Worm (Caenorhabditis elegans): ENCODE results near the gene cbp-1.

cbp-1 gene

ce11 chrIII:9798478-9799157 is 32.3 kb downstream of the cbp-1 start, which contains the start of gene ZK632.2:
TSS of gene ZK632.2 (plus strand) at chrIII:9799107.
- TF ChIP-seq spr-3 (GFP tag; optimal IDR thresholded peaks at IDR 0.05) (no peak), F49E8.2 (tag; optimal IDR thresholded peaks at IDR 0.05; ENCODE audit: borderline replicate concordance) (no peak), lsy-2 (tag; optimal IDR thresholded peaks at IDR 0.05) (peak in 1 of 2 experiments; percentile 56), pqm-1 (tag; optimal IDR thresholded peaks at IDR 0.05) (no peak), lin-1 (GFP tag; IDR thresholded peaks at IDR 0.05) (no peak), skn-1 (tag; optimal IDR thresholded peaks at IDR 0.05) (no peak), set-16 (GFP tag; IDR thresholded peaks at IDR 0.05) (no peak), F26F4.8 (GFP tag; conservative IDR thresholded peaks at IDR 0.05) (no peak), daf-16 (GFP tag; optimal IDR thresholded peaks at IDR 0.05) (no peak), daf-16 (tag; optimal IDR thresholded peaks at IDR 0.05) (peak; percentile 10), T26A8.4 (GFP tag; IDR thresholded peaks at IDR 0.05) (no peak), lin-38 (GFP tag; IDR thresholded peaks at IDR 0.05) (peak; percentile 26), nhr-11 (tag; optimal IDR thresholded peaks at IDR 0.05) (no peak), aha-1 (tag) (peak; percentile 68), dmd-9 (GFP tag; IDR thresholded peaks at IDR 0.05) (no peak), gei-8 (GFP tag; optimal IDR thresholded peaks at IDR 0.05) (no peak), mes-2 (tag; optimal IDR thresholded peaks at IDR 0.05; ENCODE audit: poor library complexity, severe bottlenecking) (peak; percentile 89), ZK546.5 (tag; optimal IDR thresholded peaks at IDR 0.05) (no peak), nhr-41 (GFP tag; IDR thresholded peaks at IDR 0.05) (no peak), D1046.2 (GFP tag; IDR thresholded peaks at IDR 0.05) (no peak), nhr-25 (tag; optimal IDR thresholded peaks at IDR 0.05; ENCODE audit: borderline replicate concordance, insufficient read depth) (no peak), dpl-1 (GFP tag; optimal IDR thresholded peaks at IDR 0.05) (no peak), lir-3 (tag; optimal IDR thresholded peaks at IDR 0.05) (no peak), hmg-1.1 (GFP tag; IDR thresholded peaks at IDR 0.05) (0 out of 2 replicates have a peak, but pooled peaks have one; percentile 8), Y48G9A.11 (GFP tag; IDR thresholded peaks at IDR 0.05) (no peak)

- no peak for TF ChIP-seq nhr-48 (tag; optimal IDR thresholded peaks at IDR 0.05)
- no peak for TF ChIP-seq nhr-6 (tag; optimal IDR thresholded peaks at IDR 0.05)
- no peak for TF ChIP-seq aly-2 (tag; optimal IDR thresholded peaks at IDR 0.05)
- no peak for TF ChIP-seq madf-5 (GFP tag; IDR thresholded peaks at IDR 0.05)
- TF ChIP-seq ctbp-1 (GFP tag; IDR thresholded peaks at IDR 0.05): no peak
- no peak for TF ChIP-seq nhr-111 (GFP tag; optimal IDR thresholded peaks at IDR 0.05)
- TF ChIP-seq madf-9 (GFP tag; conservative IDR thresholded peaks at IDR 0.05): no peak
- TF ChIP-seq pqm-1 (tag; optimal IDR thresholded peaks at IDR 0.05): no peak
- TF ChIP-seq F49E8.2 (tag; optimal IDR thresholded peaks at IDR 0.05; ENCODE audit: borderline replicate concordance): no peak
- TF ChIP-seq zag-1 (tag; optimal IDR thresholded peaks at IDR 0.05): no peak
- TF ChIP-seq cey-2 (tag; optimal IDR thresholded peaks at IDR 0.05; ENCODE audit: borderline replicate concordance, insufficient read depth): no peak
- no peak for TF ChIP-seq mes-2 (tag; optimal IDR thresholded peaks at IDR 0.05; ENCODE audit: poor library complexity, severe bottlenecking)
- no peak for TF ChIP-seq mdl-1 (tag; optimal IDR thresholded peaks at IDR 0.05)
- TF ChIP-seq F26F4.8 (GFP tag; conservative IDR thresholded peaks at IDR 0.05): no peak
- TF ChIP-seq nhr-10 (tag; optimal IDR thresholded peaks at IDR 0.05): no peak
- no peak for TF ChIP-seq nhr-102 (tag; optimal IDR thresholded peaks at IDR 0.05)
These were observed 35.7 kb downstream of the cbp-1 start for ce11 chrIII:9802045-9802444.

ce11 chrIII:9804997-9805610 is 38.8 kb downstream of the cbp-1 start, which contains the start of gene riok-3:
TSS of gene riok-3 (minus strand) at chrIII:9805011.
- TF ChIP-seq saeg-2 (GFP tag; IDR thresholded peaks at IDR 0.05): no peak
- TF ChIP-seq mdt-29 (GFP tag; IDR thresholded peaks at IDR 0.05): 0 out of 2 replicates have a peak, but pooled peaks have one; percentile 8
- TF ChIP-seq T26A8.4 (GFP tag; IDR thresholded peaks at IDR 0.05): peak; percentile 78
- TF ChIP-seq F26F4.8 (GFP tag; conservative IDR thresholded peaks at IDR 0.05): no peak
- TF ChIP-seq lin-39 (tag; optimal IDR thresholded peaks at IDR 0.05): no peak
- TF ChIP-seq hlh-11 (tag; optimal IDR thresholded peaks at IDR 0.05): peak; percentile 1
- TF ChIP-seq dve-1 (tag; optimal IDR thresholded peaks at IDR 0.05; ENCODE audit: insufficient read depth): peak; percentile 1
- TF ChIP-seq php-3 (GFP tag; IDR thresholded peaks at IDR 0.05): peak; percentile 55; the same call in 1 of the 2 replicates
- TF ChIP-seq zip-2 (tag; optimal IDR thresholded peaks at IDR 0.05): peak; percentile 87
- TF ChIP-seq nhr-102 (tag; optimal IDR thresholded peaks at IDR 0.05): peak; percentile 35
- TF ChIP-seq zfp-3 (GFP tag; conservative IDR thresholded peaks at IDR 0.05): peak; percentile 77
- TF ChIP-seq ZK546.5 (tag; optimal IDR thresholded peaks at IDR 0.05): no peak
- TF ChIP-seq T20F7.1 (GFP tag; optimal IDR thresholded peaks at IDR 0.05): peak; percentile 40

Data from whole organism, L4 larva.